Worm (Caenorhabditis elegans) whole organism, L3 larva: ENCODE results near the gene cyp-13A7.

Experiments used
- ZK546.5 ChIP-seq: sonication (generic microtip); optimal IDR thresholded peaks from 2 replicates; lab custom pipeline; 2017; ENCODE audit warnings: missing biosample characterization, missing genetic modification characterization
- aly-2 ChIP-seq: fragments of 150-350 bp; optimal IDR thresholded peaks from 2 replicates; lab custom pipeline; 2014; ENCODE audit warnings: missing biosample characterization, missing genetic modification characterization
- ama-1 ChIP-seq: fragments of 150-350 bp; optimal IDR thresholded peaks from 2 replicates; lab custom pipeline; 2018
- ceh-82 ChIP-seq: fragments of 150-350 bp; optimal IDR thresholded peaks from 2 replicates; lab custom pipeline; 2014; ENCODE audit warnings: missing biosample characterization, missing genetic modification characterization
- ceh-9 ChIP-seq: sonication (generic microtip); optimal IDR thresholded peaks from 2 replicates; lab custom pipeline; 2018; ENCODE audit warnings: missing biosample characterization, missing genetic modification characterization
- egl-27 ChIP-seq: sonication (generic microtip); optimal IDR thresholded peaks from 4 replicates; lab custom pipeline; 2017; ENCODE audit warnings: missing biosample characterization, missing genetic modification reagents, missing genetic modification characterization
- egl-5 ChIP-seq: fragments of 150-350 bp; optimal IDR thresholded peaks from 2 replicates; lab custom pipeline; 2017; ENCODE audit warnings: missing biosample characterization, missing genetic modification reagents, missing genetic modification characterization, inconsistent platforms
- elt-1 ChIP-seq: fragments of 150-350 bp; optimal IDR thresholded peaks from 2 replicates; lab custom pipeline; 2014; ENCODE audit warnings: missing biosample characterization, missing genetic modification characterization
- elt-2 ChIP-seq: sonication (generic microtip); optimal IDR thresholded peaks from 2 replicates; lab custom pipeline; 2016; ENCODE audit warnings: missing genetic modification reagents, mild to moderate bottlenecking, missing genetic modification characterization, missing compliant biosample characterization
- elt-3 ChIP-seq, 3 experiments: fragments of 150-350 bp in 1 of 3; sonication (generic microtip) in 2 of 3; optimal IDR thresholded peaks; 2 replicates in 2 of 3; 4 replicates in 1 of 3; lab custom pipeline; 2014 to 2017; ENCODE audit warnings: missing biosample characterization in 3 of 3, missing genetic modification characterization in 3 of 3
- eor-1 ChIP-seq, 2 experiments: fragments of 150-350 bp; optimal IDR thresholded peaks; 2 replicates each; lab custom pipeline; 2014 to 2018; ENCODE audit warnings: missing biosample characterization in 2 of 2, missing genetic modification characterization in 2 of 2
- fkh-10 ChIP-seq: sonication (generic microtip); optimal IDR thresholded peaks from 2 replicates; lab custom pipeline; 2017; ENCODE audit warnings: missing biosample characterization, missing genetic modification reagents, missing genetic modification characterization
- fkh-2 ChIP-seq: fragments of 150-350 bp; optimal IDR thresholded peaks from 2 replicates; lab custom pipeline; 2014; ENCODE audit warnings: missing biosample characterization, missing genetic modification reagents, missing genetic modification characterization
- fos-1 ChIP-seq: fragments of 150-350 bp; optimal IDR thresholded peaks from 2 replicates; lab custom pipeline; 2014; ENCODE audit warnings: missing biosample characterization, missing genetic modification characterization
- hmg-11 ChIP-seq: sonication (generic microtip); optimal IDR thresholded peaks from 2 replicates; lab custom pipeline; 2016; ENCODE audit warnings: missing genetic modification characterization, missing compliant biosample characterization
- mdl-1 ChIP-seq: fragments of 150-350 bp; optimal IDR thresholded peaks from 2 replicates; lab custom pipeline; 2014; ENCODE audit warnings: missing biosample characterization, missing genetic modification characterization
- nhr-11 ChIP-seq: fragments of 150-350 bp; optimal IDR thresholded peaks from 2 replicates; lab custom pipeline; 2014; ENCODE audit warnings: missing biosample characterization, missing genetic modification characterization
- nhr-23 ChIP-seq: fragments of 150-350 bp; optimal IDR thresholded peaks from 2 replicates; lab custom pipeline; 2014; ENCODE audit warnings: missing biosample characterization, missing genetic modification reagents, missing genetic modification characterization
- nhr-237 ChIP-seq: fragments of 150-350 bp; optimal IDR thresholded peaks from 2 replicates; lab custom pipeline; 2014; ENCODE audit warnings: missing biosample characterization, missing genetic modification characterization
- nhr-28 ChIP-seq: fragments of 150-350 bp; optimal IDR thresholded peaks from 2 replicates; lab custom pipeline; 2014; ENCODE audit warnings: missing biosample characterization, missing genetic modification characterization
- nhr-43 ChIP-seq: sonication (generic microtip); optimal IDR thresholded peaks from 2 replicates; lab custom pipeline; 2016; ENCODE audit warnings: mild to moderate bottlenecking, missing genetic modification characterization, missing compliant biosample characterization; ENCODE audit not compliant: poor library complexity, severe bottlenecking
- nhr-67 ChIP-seq: fragments of 150-350 bp; optimal IDR thresholded peaks from 2 replicates; lab custom pipeline; 2014; ENCODE audit warnings: missing biosample characterization, missing genetic modification characterization
- nhr-76 ChIP-seq: fragments of 150-350 bp; sonication (generic microtip); optimal IDR thresholded peaks from 5 replicates; lab custom pipeline; 2014; ENCODE audit warnings: missing biosample characterization, missing genetic modification characterization
- nhr-77 ChIP-seq: fragments of 150-350 bp; optimal IDR thresholded peaks from 2 replicates; lab custom pipeline; 2014; ENCODE audit warnings: missing biosample characterization, missing genetic modification characterization
- sea-2 ChIP-seq: fragments of 150-350 bp; sonication (generic microtip); optimal IDR thresholded peaks from 4 replicates; lab custom pipeline; 2014; ENCODE audit warnings: missing biosample characterization, missing genetic modification reagents, missing genetic modification characterization
- skn-1 ChIP-seq: fragments of 150-350 bp; optimal IDR thresholded peaks from 2 replicates; lab custom pipeline; 2014; ENCODE audit warnings: missing biosample characterization, missing genetic modification characterization
- snpc-4 ChIP-seq: fragments of 150-350 bp; optimal IDR thresholded peaks from 2 replicates; lab custom pipeline; 2014; ENCODE audit warnings: missing biosample characterization, missing genetic modification characterization
- tbx-2 ChIP-seq: sonication (generic microtip); optimal IDR thresholded peaks from 2 replicates; lab custom pipeline; 2016; ENCODE audit warnings: mild to moderate bottlenecking, missing genetic modification characterization, missing compliant biosample characterization
- unc-39 ChIP-seq: sonication (generic microtip); optimal IDR thresholded peaks from 4 replicates; lab custom pipeline; 2017; ENCODE audit warnings: missing biosample characterization, missing genetic modification characterization
- ztf-11 ChIP-seq: fragments of 150-350 bp; optimal IDR thresholded peaks from 2 replicates; lab custom pipeline; 2014; ENCODE audit warnings: missing biosample characterization, missing genetic modification characterization
- ztf-4 ChIP-seq: fragments of 150-350 bp; optimal IDR thresholded peaks from 2 replicates; lab custom pipeline; 2014; ENCODE audit warnings: missing biosample characterization, missing genetic modification characterization

cyp-13A7 gene

ce11 chrII:9835958-9836357 lies 32.5 kb downstream of the cyp-13A7 start:
- TF ChIP-seq sea-2 (GFP tag; lab: Kevin White, UChicago) = no peak
- TF ChIP-seq hmg-11 (tag; lab: Kevin White, UChicago) = no peak
- no peak for TF ChIP-seq ztf-4 (tag; lab: Kevin White, UChicago)
- TF ChIP-seq nhr-77 = no peak
- TF ChIP-seq egl-27 (tag; lab: Kevin White, UChicago) = no peak
- TF ChIP-seq nhr-11 = no peak
- TF ChIP-seq snpc-4 (tag; lab: Kevin White, UChicago) = no peak
- no peak for TF ChIP-seq nhr-237 (tag; lab: Kevin White, UChicago)
- TF ChIP-seq nhr-23 (tag; lab: Kevin White, UChicago) = no peak
- no peak for TF ChIP-seq nhr-67 (tag; lab: Kevin White, UChicago)

- TF ChIP-seq elt-1 (tag; lab: Kevin White, UChicago) (no peak), nhr-11 (peak; percentile 86)
Measured at ce11 chrII:9838260-9838935, 35.0 kb downstream of the cyp-13A7 start, which contains the start of gene arrd-4. Gene arrd-4 (minus strand): TSS chrII:9838310.

- no peak for TF ChIP-seq elt-2 (tag; lab: Kevin White, UChicago)
- TF ChIP-seq fos-1 (tag; lab: Kevin White, UChicago) = no peak
- TF ChIP-seq fkh-10 (GFP tag; lab: Kevin White, UChicago) = no peak
- TF ChIP-seq hmg-11 (tag; lab: Kevin White, UChicago) = no peak
- TF ChIP-seq egl-5 (tag; lab: Kevin White, UChicago) = no peak
Measured at ce11 chrII:9840313-9840712, 36.9 kb downstream of the cyp-13A7 start, which contains the start of gene ZK938.11. Gene ZK938.11 (minus strand): TSS chrII:9840413.

ce11 chrII:9841985-9842505 lies 38.6 kb downstream of the cyp-13A7 start, which contains the start of gene rnh-1.2:
Gene rnh-1.2 (minus strand): TSS chrII:9842035.
- TF ChIP-seq nhr-28 (tag; lab: Kevin White, UChicago) = no peak
- TF ChIP-seq egl-5 (tag; lab: Kevin White, UChicago) = no peak
- TF ChIP-seq ceh-9 (tag; lab: Kevin White, UChicago) = no peak
- TF ChIP-seq fos-1 (tag; lab: Kevin White, UChicago) = no peak
- TF ChIP-seq hmg-11 (tag; lab: Kevin White, UChicago) = no peak
- no peak for TF ChIP-seq tbx-2 (tag; lab: Kevin White, UChicago)
- TF ChIP-seq skn-1 (tag; lab: Kevin White, UChicago) = no peak
- no peak for TF ChIP-seq egl-27 (tag; lab: Kevin White, UChicago)
- TF ChIP-seq elt-3 (tag; optimal IDR thresholded peaks at IDR 0.05; lab: Kevin White, UChicago) = no peak
- no peak for TF ChIP-seq fkh-10 (GFP tag; lab: Kevin White, UChicago)
- no peak for TF ChIP-seq fkh-2 (tag; lab: Kevin White, UChicago)
- TF ChIP-seq nhr-76 (tag; lab: Kevin White, UChicago) = no peak
- no peak for TF ChIP-seq ztf-11 (tag; lab: Kevin White, UChicago)
- TF ChIP-seq eor-1 (tag; optimal IDR thresholded peaks at IDR 0.05; lab: Kevin White, UChicago) = no peak
- no peak for TF ChIP-seq ceh-82
- TF ChIP-seq mdl-1 = no peak
- TF ChIP-seq aly-2 (tag; lab: Kevin White, UChicago) = no peak

ce11 chrII:9845239-9845638 lies 41.8 kb downstream of the cyp-13A7 start, which contains the start of gene chil-9:
Gene chil-9 (minus strand): TSS chrII:9845339.
- TF ChIP-seq hmg-11 (tag; lab: Kevin White, UChicago) = no peak
- no peak for TF ChIP-seq fos-1 (tag; lab: Kevin White, UChicago)
- TF ChIP-seq unc-39 = no peak
- TF ChIP-seq ZK546.5 (tag; lab: Kevin White, UChicago) = no peak

ce11 chrII:9849497-9849896 lies 46.1 kb downstream of the cyp-13A7 start, which contains the start of gene old-2:
Gene old-2 (minus strand): TSS chrII:9849597.
- TF ChIP-seq egl-27 (tag; lab: Kevin White, UChicago) (no peak), nhr-43 (tag; lab: Kevin White, UChicago) (no peak), nhr-67 (tag; lab: Kevin White, UChicago) (no peak), ama-1 (lab: Kevin White, UChicago) (no peak), sea-2 (GFP tag; lab: Kevin White, UChicago) (no peak), fkh-2 (tag; lab: Kevin White, UChicago) (no peak), elt-1 (tag; lab: Kevin White, UChicago) (no peak), nhr-76 (tag; lab: Kevin White, UChicago) (no peak), ztf-4 (tag; lab: Kevin White, UChicago) (no peak), fos-1 (tag; lab: Kevin White, UChicago) (no peak)
